Worm (Caenorhabditis elegans) whole organism, young adult: Measurements from ENCODE around the gene T01H3.5.

ENCODE experiments used
- C17E4.6 ChIP-seq: fragments of 200-800 bp; sonication (Bioruptor generic); IDR thresholded peaks from 2 replicates; pipeline ENCODE4 v1.3.6; 2022; ENCODE audit warnings: missing genetic modification reagents, missing genetic modification characterization, missing compliant biosample characterization
- D2030.7 ChIP-seq: fragments of 200-800 bp; sonication (Bioruptor generic); IDR thresholded peaks from 2 replicates; pipeline ENCODE4 v1.3.6; 2022; ENCODE audit warnings: missing genetic modification reagents, missing genetic modification characterization, missing compliant biosample characterization
- ama-1 ChIP-seq, 3 experiments: fragments of 150-350 bp in 1 of 3; sonication (generic microtip) in 2 of 3; optimal IDR thresholded peaks; 2 replicates each; lab custom pipeline; 2014 to 2018; ENCODE audit warnings: missing biosample characterization in 2 of 3, missing genetic modification characterization in 2 of 3, missing genetic modification reagents in 2 of 3
- attf-6 ChIP-seq: fragments of 200-800 bp; sonication (Bioruptor generic); IDR thresholded peaks from 2 replicates; pipeline ENCODE4 v1.3.6; 2022; ENCODE audit warnings: missing genetic modification reagents, missing genetic modification characterization, missing compliant biosample characterization
- cebp-2 ChIP-seq: fragments of 200-800 bp; sonication (Bioruptor generic); IDR thresholded peaks from 2 replicates; pipeline ENCODE4 v1.3.6; 2022; ENCODE audit warnings: missing genetic modification characterization, missing compliant biosample characterization
- egl-44 ChIP-seq: fragments of 200-800 bp; sonication (Bioruptor generic); IDR thresholded peaks from 2 replicates; pipeline ENCODE4 v1.3.6; 2022; ENCODE audit warnings: missing genetic modification reagents, missing genetic modification characterization, missing compliant biosample characterization
- snpc-4 ChIP-seq, 5 experiments: fragments of 150-350 bp in 1 of 5; sonication (generic microtip) in 4 of 5; optimal IDR thresholded peaks; 2 replicates each; lab custom pipeline; 2014 to 2018; ENCODE audit warnings: missing genetic modification characterization in 5 of 5, missing biosample characterization in 3 of 5, antibody characterized with exemption in 2 of 5, mild to moderate bottlenecking in 2 of 5, missing compliant biosample characterization in 2 of 5, missing genotype in 2 of 5, moderate library complexity in 2 of 5, missing genetic modification reagents in 1 of 5
- ztf-22 ChIP-seq: fragments of 200-800 bp; sonication (Bioruptor generic); optimal IDR thresholded peaks from 2 replicates; lab custom pipeline; 2018; ENCODE audit warnings: mild to moderate bottlenecking, missing genetic modification characterization, moderate library complexity, missing compliant biosample characterization

DNA sequence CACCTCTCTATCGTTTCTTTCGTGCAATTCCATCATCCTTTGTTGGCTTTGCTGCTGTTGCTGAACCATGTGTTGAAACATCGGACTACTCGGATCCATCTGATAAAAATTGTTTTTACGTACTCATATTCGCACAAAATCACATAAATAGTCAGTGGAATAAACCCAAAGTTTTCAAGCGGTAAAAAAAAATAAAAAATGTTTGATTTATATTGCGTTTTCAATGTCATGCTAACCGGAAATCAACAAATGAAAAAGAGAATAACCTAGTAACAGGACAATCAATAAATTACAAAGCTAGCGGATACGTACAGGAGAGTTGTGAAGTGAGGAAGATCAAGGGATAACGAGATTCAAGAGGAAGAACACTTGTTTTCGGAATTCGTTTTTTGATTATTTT is 24.5 kb upstream of the T01H3.5 start, which contains the start of gene mdt-10:
- no peak for TF ChIP-seq snpc-4 (GFP tag; optimal IDR thresholded peaks at IDR 0.05; lab: Kevin White, UChicago)
- TF ChIP-seq snpc-4 (tag; optimal IDR thresholded peaks at IDR 0.05; lab: Kevin White, UChicago): no peak
- no peak for TF ChIP-seq attf-6 (GFP tag; lab: Robert Waterston, UW)
- TF ChIP-seq egl-44 (GFP tag; lab: Robert Waterston, UW): no peak
- TF ChIP-seq ama-1 (optimal IDR thresholded peaks at IDR 0.05; lab: Kevin White, UChicago): no peak
- no peak for TF ChIP-seq ama-1 (GFP tag; optimal IDR thresholded peaks at IDR 0.05; lab: Kevin White, UChicago)
- TF ChIP-seq ztf-22: no peak
- no peak for TF ChIP-seq D2030.7 (GFP tag; lab: Robert Waterston, UW)
- TF ChIP-seq C17E4.6: no peak
- no peak for TF ChIP-seq cebp-2
